Fruit fly (Drosophila melanogaster) whole organism, adult: Measurements from ENCODE around the gene CG10600.

Experiments used
- CG12768 ChIP-seq: fragments of 200-800 bp; sonication (Bioruptor generic); optimal IDR thresholded peaks from 2 replicates; lab custom pipeline; 2017; ENCODE audit warnings: missing biosample characterization, missing genetic modification characterization, mild to moderate bottlenecking, moderate library complexity, missing genetic modification reagents
- CG1620 ChIP-seq: fragments of 200-800 bp; sonication (Bioruptor generic); optimal IDR thresholded peaks from 2 replicates; lab custom pipeline; 2016; ENCODE audit warnings: missing biosample characterization, missing genetic modification characterization
- CG33017 ChIP-seq: fragments of 200-800 bp; sonication (Bioruptor generic); optimal IDR thresholded peaks from 2 replicates; lab custom pipeline; 2018; ENCODE audit warnings: missing biosample characterization, mild to moderate bottlenecking, missing genetic modification characterization, moderate library complexity
- CG5204 ChIP-seq: fragments of 200-800 bp; sonication (Bioruptor generic); optimal IDR thresholded peaks from 2 replicates; lab custom pipeline; 2016; ENCODE audit warnings: missing biosample characterization, missing genetic modification characterization
- CG7045 ChIP-seq: fragments of 200-800 bp; sonication (Bioruptor generic); optimal IDR thresholded peaks from 2 replicates; lab custom pipeline; 2017; ENCODE audit warnings: missing biosample characterization, mild to moderate bottlenecking, missing genetic modification characterization
- CG7101 ChIP-seq: fragments of 200-800 bp; sonication (Bioruptor generic); optimal IDR thresholded peaks from 2 replicates; lab custom pipeline; 2018; ENCODE audit warnings: missing biosample characterization, mild to moderate bottlenecking, missing genetic modification characterization, moderate library complexity
- Clk ChIP-seq: fragments of 200-800 bp; sonication (Bioruptor generic); optimal IDR thresholded peaks from 2 replicates; lab custom pipeline; 2017; ENCODE audit warnings: missing biosample characterization, missing genetic modification characterization
- Hr96 ChIP-seq: fragments of 200-800 bp; sonication (Bioruptor generic); optimal IDR thresholded peaks from 2 replicates; lab custom pipeline; 2016; ENCODE audit warnings: missing biosample characterization, missing genetic modification characterization
- cic ChIP-seq: fragments of 200-800 bp; sonication (Bioruptor generic); optimal IDR thresholded peaks from 2 replicates; lab custom pipeline; 2017; ENCODE audit warnings: missing biosample characterization, mild to moderate bottlenecking, missing genetic modification characterization, moderate library complexity
- kay ChIP-seq: fragments of 200-800 bp; sonication (Bioruptor generic); peaks from one replicate; lab custom pipeline; 2016; ENCODE audit warnings: missing biosample characterization, missing genetic modification characterization, borderline replicate concordance
- ovo ChIP-seq: fragments of 200-800 bp; sonication (Bioruptor generic); optimal IDR thresholded peaks from 2 replicates; lab custom pipeline; 2016; ENCODE audit warnings: missing biosample characterization, missing genetic modification characterization

dm6 chr2L:18846843-18847242 lies 7.4 kb upstream of the CG10600 start:
- TF ChIP-seq cic (no peak), kay (GFP tag; lab: Kevin White, UChicago) (peak; percentile 13), CG1620 (GFP tag; lab: Kevin White, UChicago) (no peak), Clk (no peak), ovo (GFP tag; lab: Kevin White, UChicago) (no peak), CG12768 (GFP tag; lab: Kevin White, UChicago) (no peak), Hr96 (no peak), CG33017 (no peak), CG7101 (no peak), CG7045 (no peak), CG5204 (GFP tag; lab: Kevin White, UChicago) (no peak)
